Fruit fly (Drosophila melanogaster): ENCODE data around the gene CG46059.
A peak's percentile ranks its signal among the peaks of the same experiment; 100 is the strongest.

DNA sequence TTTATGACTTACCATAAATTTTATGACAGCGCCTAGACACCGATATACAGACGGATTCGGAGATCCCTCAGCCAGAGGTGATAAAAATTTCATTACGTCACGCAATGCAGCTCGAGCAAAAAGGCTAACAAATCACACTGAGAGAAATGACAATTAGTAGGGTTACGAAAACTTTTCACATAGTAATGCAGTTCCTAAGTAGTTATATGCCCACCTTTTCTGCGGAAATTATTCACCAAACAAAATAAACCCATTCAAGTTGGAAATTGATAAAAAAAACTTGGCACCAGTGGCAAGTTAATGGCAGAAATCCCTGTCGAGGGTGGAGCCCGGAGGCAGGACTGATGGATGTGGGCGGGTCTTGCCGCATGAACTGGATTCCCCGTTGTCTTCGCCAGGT is 16.6 kb upstream of the CG46059 start:
- TF ChIP-seq usp (GFP tag; optimal IDR thresholded peaks at IDR 0.05) (no peak), foxo (GFP tag; optimal IDR thresholded peaks at IDR 0.05) (peak in 1 of 2 experiments; percentile 60), tai (GFP tag; optimal IDR thresholded peaks at IDR 0.05) (no peak), lola (GFP tag; optimal IDR thresholded peaks at IDR 0.05) (no peak), Myc (optimal IDR thresholded peaks at IDR 0.05) (no peak)

All from whole organism, wandering third instar larva.